Worm (Caenorhabditis elegans) whole organism, L1 larva: Measurements from ENCODE around the gene nlp-79.

Experiments used
- elt-3 ChIP-seq, 6 experiments: fragments of 150-350 bp in 1 of 6; sonication (generic microtip); optimal IDR thresholded peaks; 2 replicates each; lab custom pipeline; 2017 to 2018; ENCODE audit warnings: missing biosample characterization in 6 of 6, missing genetic modification characterization in 6 of 6, inconsistent platforms in 1 of 6
- isw-1 ChIP-seq: fragments of 200-800 bp; sonication (Bioruptor generic); IDR thresholded peaks from 2 replicates; pipeline ENCODE4 v1.3.6; 2022; ENCODE audit warnings: missing genetic modification characterization, missing compliant biosample characterization
- jun-1 ChIP-seq: fragments of 150-350 bp; optimal IDR thresholded peaks from 2 replicates; lab custom pipeline; 2014; ENCODE audit warnings: missing biosample characterization, missing genetic modification reagents, missing genetic modification characterization
- lin-13 ChIP-seq: fragments of 150-350 bp; optimal IDR thresholded peaks from 2 replicates; lab custom pipeline; 2014; ENCODE audit warnings: missing biosample characterization, missing genetic modification reagents, missing genetic modification characterization
- lin-15B ChIP-seq: fragments of 150-350 bp; sonication (generic microtip); optimal IDR thresholded peaks from 3 replicates; lab custom pipeline; 2014; ENCODE audit warnings: missing biosample characterization, missing genetic modification characterization
- nhr-77 ChIP-seq: fragments of 150-350 bp; optimal IDR thresholded peaks from 2 replicates; lab custom pipeline; 2014; ENCODE audit warnings: missing biosample characterization, missing genetic modification characterization
- pqm-1 ChIP-seq: sonication (generic microtip); optimal IDR thresholded peaks from 3 replicates; lab custom pipeline; 2017; ENCODE audit warnings: missing biosample characterization, missing genetic modification characterization

ce11 chrIV:13127720-13128119, 21.7 kb upstream of the nlp-79 start:
- no peak for TF ChIP-seq isw-1 (GFP tag; lab: Robert Waterston, UW)
- TF ChIP-seq elt-3 (tag; optimal IDR thresholded peaks at IDR 0.05; lab: Kevin White, UChicago) = no peak
- no peak for TF ChIP-seq nhr-77 (tag; lab: Kevin White, UChicago)
- no peak for TF ChIP-seq pqm-1 (tag; lab: Kevin White, UChicago)
- TF ChIP-seq lin-13 (GFP tag; lab: Kevin White, UChicago) = no peak
- no peak for TF ChIP-seq lin-15B
- no peak for TF ChIP-seq jun-1 (tag; lab: Kevin White, UChicago)
